Worm (Caenorhabditis elegans) whole organism, L2 larva: Measurements from ENCODE around the gene F13H8.6.

ENCODE experiments used
- C34F6.9 ChIP-seq: fragments of 150-350 bp; optimal IDR thresholded peaks from 2 replicates; lab custom pipeline; 2014; ENCODE audit warnings: missing biosample characterization, missing genetic modification characterization
- F13H6.1 ChIP-seq: sonication (generic microtip); optimal IDR thresholded peaks from 2 replicates; lab custom pipeline; 2016; ENCODE audit warnings: missing genetic modification characterization, missing compliant biosample characterization
- R02D3.7 ChIP-seq: fragments of 150-350 bp; optimal IDR thresholded peaks from 2 replicates; lab custom pipeline; 2014; ENCODE audit warnings: missing biosample characterization, missing genetic modification characterization
- Y55F3AM.14 ChIP-seq: fragments of 200-800 bp; sonication (Bioruptor generic); optimal IDR thresholded peaks from 2 replicates; lab custom pipeline; 2018; ENCODE audit warnings: mild to moderate bottlenecking, missing genetic modification characterization, missing compliant biosample characterization
- ZK546.5 ChIP-seq: sonication (generic microtip); optimal IDR thresholded peaks from 2 replicates; lab custom pipeline; 2017; ENCODE audit warnings: missing biosample characterization, missing genetic modification characterization
- alr-1 ChIP-seq: fragments of 150-350 bp; optimal IDR thresholded peaks from 2 replicates; lab custom pipeline; 2014; ENCODE audit warnings: missing biosample characterization, missing genetic modification characterization
- aly-2 ChIP-seq: fragments of 150-350 bp; optimal IDR thresholded peaks from 2 replicates; lab custom pipeline; 2014; ENCODE audit warnings: missing biosample characterization, missing genetic modification characterization
- blmp-1 ChIP-seq: sonication (generic microtip); optimal IDR thresholded peaks from 2 replicates; lab custom pipeline; 2017; ENCODE audit warnings: missing genetic modification characterization, mild to moderate bottlenecking, missing compliant biosample characterization, antibody characterized with exemption, moderate library complexity; ENCODE audit not compliant: insufficient read depth
- ceh-16 ChIP-seq: fragments of 150-350 bp; optimal IDR thresholded peaks from 2 replicates; lab custom pipeline; 2014; ENCODE audit warnings: missing biosample characterization, missing genetic modification characterization
- ceh-82 ChIP-seq: fragments of 150-350 bp; optimal IDR thresholded peaks from 2 replicates; lab custom pipeline; 2014; ENCODE audit warnings: missing biosample characterization, missing genetic modification characterization
- crh-2 ChIP-seq: sonication (generic microtip); optimal IDR thresholded peaks from 2 replicates; lab custom pipeline; 2017; ENCODE audit warnings: missing biosample characterization, missing genetic modification characterization
- dmd-4 ChIP-seq: sonication (generic microtip); optimal IDR thresholded peaks from 2 replicates; lab custom pipeline; 2017; ENCODE audit warnings: missing biosample characterization, missing genetic modification characterization
- egl-27 ChIP-seq: sonication (generic microtip); optimal IDR thresholded peaks from 3 replicates; lab custom pipeline; 2017; ENCODE audit warnings: missing biosample characterization, missing genetic modification reagents, missing genetic modification characterization
- elt-3 ChIP-seq: sonication (generic microtip); optimal IDR thresholded peaks from 2 replicates; lab custom pipeline; 2017; ENCODE audit warnings: missing biosample characterization, missing genetic modification characterization
- fos-1 ChIP-seq: fragments of 150-350 bp; optimal IDR thresholded peaks from 2 replicates; lab custom pipeline; 2014; ENCODE audit warnings: missing biosample characterization, missing genetic modification characterization
- gmeb-1 ChIP-seq: fragments of 150-350 bp; optimal IDR thresholded peaks from 2 replicates; lab custom pipeline; 2014; ENCODE audit warnings: missing biosample characterization, missing genetic modification characterization
- lin-11 ChIP-seq: fragments of 150-350 bp; sonication (generic microtip); optimal IDR thresholded peaks from 2 replicates; lab custom pipeline; 2014; ENCODE audit warnings: missing biosample characterization, missing genetic modification characterization, inconsistent platforms, mixed read lengths
- lin-13 ChIP-seq: fragments of 150-350 bp; optimal IDR thresholded peaks from 2 replicates; lab custom pipeline; 2014; ENCODE audit warnings: missing biosample characterization, missing genetic modification reagents, missing genetic modification characterization
- lin-39 ChIP-seq: fragments of 150-350 bp; optimal IDR thresholded peaks from 2 replicates; lab custom pipeline; 2014; ENCODE audit warnings: missing biosample characterization, missing genetic modification reagents, missing genetic modification characterization
- lsy-2 ChIP-seq, 2 experiments: fragments of 150-350 bp in 1 of 2; sonication (generic microtip) in 1 of 2; optimal IDR thresholded peaks; 2 replicates each; lab custom pipeline; 2014 to 2017; ENCODE audit warnings: missing biosample characterization in 2 of 2, missing genetic modification characterization in 2 of 2
- mbf-1 ChIP-seq: sonication (generic microtip); optimal IDR thresholded peaks from 2 replicates; lab custom pipeline; 2017; ENCODE audit warnings: missing biosample characterization, missing genetic modification characterization
- mdl-1 ChIP-seq, 2 experiments: fragments of 150-350 bp in 1 of 2; sonication (generic microtip) in 1 of 2; optimal IDR thresholded peaks; 2 replicates each; lab custom pipeline; 2017; ENCODE audit warnings: missing biosample characterization in 2 of 2, missing genetic modification characterization in 2 of 2
- nhr-10 ChIP-seq: sonication (generic microtip); optimal IDR thresholded peaks from 2 replicates; lab custom pipeline; 2017; ENCODE audit warnings: missing biosample characterization, missing genetic modification characterization
- nhr-12 ChIP-seq: fragments of 150-350 bp; optimal IDR thresholded peaks from 2 replicates; lab custom pipeline; 2014; ENCODE audit warnings: missing biosample characterization, missing genetic modification characterization
- nhr-129 ChIP-seq: fragments of 150-350 bp; optimal IDR thresholded peaks from 2 replicates; lab custom pipeline; 2014; ENCODE audit warnings: missing biosample characterization, missing genetic modification characterization
- nhr-23 ChIP-seq: fragments of 150-350 bp; optimal IDR thresholded peaks from 2 replicates; lab custom pipeline; 2014; ENCODE audit warnings: missing biosample characterization, missing genetic modification reagents, missing genetic modification characterization
- nhr-237 ChIP-seq: fragments of 150-350 bp; optimal IDR thresholded peaks from 2 replicates; lab custom pipeline; 2014; ENCODE audit warnings: missing biosample characterization, missing genetic modification characterization
- nhr-25 ChIP-seq: fragments of 150-350 bp; sonication (generic microtip); optimal IDR thresholded peaks from 3 replicates; lab custom pipeline; 2014; ENCODE audit warnings: missing biosample characterization, missing genetic modification characterization
- nhr-77 ChIP-seq: fragments of 150-350 bp; optimal IDR thresholded peaks from 2 replicates; lab custom pipeline; 2014; ENCODE audit warnings: missing biosample characterization, missing genetic modification characterization
- peb-1 ChIP-seq: fragments of 150-350 bp; optimal IDR thresholded peaks from 2 replicates; lab custom pipeline; 2014; ENCODE audit warnings: missing biosample characterization, missing genetic modification characterization
- sem-4 ChIP-seq: fragments of 150-350 bp; optimal IDR thresholded peaks from 2 replicates; lab custom pipeline; 2014; ENCODE audit warnings: missing biosample characterization, missing genetic modification reagents, missing genetic modification characterization
- skn-1 ChIP-seq: sonication (generic microtip); optimal IDR thresholded peaks from 2 replicates; lab custom pipeline; 2017; ENCODE audit warnings: missing biosample characterization, missing genetic modification characterization
- sma-3 ChIP-seq: sonication (generic microtip); optimal IDR thresholded peaks from 2 replicates; lab custom pipeline; 2016; ENCODE audit warnings: missing genetic modification reagents, missing genetic modification characterization, missing compliant biosample characterization
- sma-9 ChIP-seq, 2 experiments: fragments of 150-350 bp in 1 of 2; sonication (generic microtip) in 1 of 2; optimal IDR thresholded peaks; 2 replicates each; lab custom pipeline; 2014 to 2016; ENCODE audit warnings: missing genetic modification characterization in 2 of 2, mild to moderate bottlenecking in 1 of 2, missing biosample characterization in 1 of 2, missing compliant biosample characterization in 1 of 2, missing genetic modification reagents in 1 of 2, moderate library complexity in 1 of 2
- snpc-4 ChIP-seq: fragments of 150-350 bp; optimal IDR thresholded peaks from 2 replicates; lab custom pipeline; 2014; ENCODE audit warnings: missing biosample characterization, missing genetic modification characterization
- unc-39 ChIP-seq: fragments of 150-350 bp; optimal IDR thresholded peaks from 2 replicates; lab custom pipeline; 2014; ENCODE audit warnings: missing biosample characterization, missing genetic modification characterization
- unc-55 ChIP-seq: fragments of 150-350 bp; sonication (generic microtip); optimal IDR thresholded peaks from 3 replicates; lab custom pipeline; 2014; ENCODE audit warnings: missing biosample characterization, missing genetic modification reagents, missing genetic modification characterization
- unc-62 ChIP-seq: fragments of 150-350 bp; optimal IDR thresholded peaks from 2 replicates; lab custom pipeline; 2014; ENCODE audit warnings: missing biosample characterization, missing genetic modification reagents, missing genetic modification characterization
- zag-1 ChIP-seq: fragments of 150-350 bp; optimal IDR thresholded peaks from 2 replicates; lab custom pipeline; 2014; ENCODE audit warnings: missing biosample characterization, missing genetic modification characterization
- ztf-1 ChIP-seq: fragments of 200-800 bp; sonication (Bioruptor generic); conservative IDR thresholded peaks from 2 replicates; pipeline ENCODE4 v1.3.6; 2022; ENCODE audit warnings: missing genetic modification characterization, missing compliant biosample characterization
- ztf-11 ChIP-seq: sonication (generic microtip); optimal IDR thresholded peaks from 2 replicates; lab custom pipeline; 2017; ENCODE audit warnings: missing biosample characterization, missing genetic modification characterization
- ztf-4 ChIP-seq: fragments of 150-350 bp; optimal IDR thresholded peaks from 2 replicates; lab custom pipeline; 2014; ENCODE audit warnings: missing biosample characterization, missing genetic modification characterization

Gene F13H8.6

DNA sequence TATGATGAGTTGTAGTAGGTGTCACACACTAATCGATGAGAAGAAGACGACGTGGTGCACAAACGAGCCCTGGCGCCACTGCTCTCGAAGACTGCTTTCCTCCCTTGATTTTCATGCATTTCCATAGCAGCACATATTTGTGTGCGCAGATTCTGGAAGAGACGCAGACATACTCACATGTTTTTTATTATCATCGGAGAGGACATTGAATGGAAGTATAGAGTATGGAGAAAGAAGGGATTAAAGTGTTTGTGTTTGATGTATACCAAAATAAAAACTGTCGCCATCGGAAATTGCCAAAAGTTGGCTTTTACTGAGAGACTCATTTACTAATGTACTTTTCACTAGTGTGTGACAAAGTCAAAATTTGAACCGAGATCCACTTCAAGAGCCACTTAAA, 7.5 kb upstream of the F13H8.6 start, which contains the start of gene mps-1:
mps-1 (minus strand) TSS at position 101 of the 400 bp plus-strand sequence.
- TF ChIP-seq dmd-4 (no peak), snpc-4 (tag; lab: Kevin White, UChicago) (no peak), crh-2 (tag; lab: Kevin White, UChicago) (no peak), alr-1 (no peak)
- TF ChIP-seq, all 48 proteins: peak for 0

DNA sequence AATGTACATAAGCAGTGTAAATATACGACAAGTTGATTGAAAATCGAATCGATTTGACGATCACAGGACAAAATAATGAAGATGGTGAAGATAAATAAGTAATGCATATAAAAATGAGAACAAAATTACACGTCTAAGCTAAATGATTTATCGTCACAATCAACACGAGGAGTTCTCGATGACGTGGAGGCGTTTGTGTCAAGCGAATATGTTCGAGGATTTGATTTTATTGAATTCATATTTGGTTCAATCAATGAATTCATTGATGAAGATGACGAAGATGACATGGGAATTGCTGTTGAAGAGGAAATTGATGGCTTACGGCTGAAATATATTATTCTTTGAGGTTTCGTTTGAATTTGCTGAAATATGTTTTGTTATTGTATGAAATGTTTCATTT, 5.8 kb upstream of the F13H8.6 start, which contains the start of gene nyn-3:
nyn-3 (minus strand) TSS at position 101 of the 400 bp plus-strand sequence.
- TF ChIP-seq lin-39 (tag; lab: Kevin White, UChicago) (no peak), gmeb-1 (tag; lab: Kevin White, UChicago) (no peak), zag-1 (no peak)
- TF ChIP-seq, all 48 proteins: peak for 0

DNA sequence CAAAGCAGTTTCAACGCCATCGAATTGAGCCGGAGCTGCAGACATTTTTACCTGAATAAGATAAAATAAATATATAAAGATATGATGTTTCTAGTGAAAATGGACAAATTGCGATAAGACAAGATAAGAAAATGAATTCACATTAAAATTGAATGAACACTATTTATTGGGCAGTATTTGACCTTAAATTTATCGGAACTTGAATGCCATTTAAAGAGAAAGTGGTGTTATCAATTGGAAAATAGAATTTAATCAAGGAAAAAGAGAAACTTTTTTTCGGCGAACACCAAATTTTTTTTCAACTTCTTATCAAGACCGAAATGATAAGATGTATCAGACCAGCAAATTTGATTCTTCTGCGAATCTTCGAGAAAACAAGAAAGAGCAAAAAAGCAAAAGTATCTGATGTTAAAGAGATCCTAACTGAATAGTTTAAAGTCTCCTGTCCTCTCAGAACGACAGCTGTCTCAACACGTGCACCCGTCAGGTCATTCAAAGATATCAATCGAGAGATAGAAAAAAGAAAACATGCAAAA, 3.4 kb upstream of the F13H8.6 start, which contains the start of gene upb-1:
upb-1 (minus strand) TSS at position 51 of the 536 bp plus-strand sequence.
- TF ChIP-seq nhr-77 (tag; lab: Kevin White, UChicago) (no peak), sem-4 (tag; lab: Kevin White, UChicago) (no peak), ceh-16 (tag; lab: Kevin White, UChicago) (no peak), C34F6.9 (peak; percentile 47), ZK546.5 (tag; lab: Kevin White, UChicago) (no peak), fos-1 (tag; lab: Kevin White, UChicago) (peak; percentile 41), F13H6.1 (peak; percentile 63), mdl-1 (tag; optimal IDR thresholded peaks at IDR 0.05; lab: Kevin White, UChicago) (no peak), blmp-1 (tag; lab: Kevin White, UChicago) (peak; percentile 23), nhr-25 (no peak), lin-11 (tag; lab: Kevin White, UChicago) (no peak), unc-62 (GFP tag; lab: Kevin White, UChicago) (no peak), sma-9 (GFP tag; optimal IDR thresholded peaks at IDR 0.05; lab: Kevin White, UChicago) (peak; percentile 63), sma-9 (tag; optimal IDR thresholded peaks at IDR 0.05; lab: Kevin White, UChicago) (no peak), ceh-82 (tag; lab: Kevin White, UChicago) (no peak), Y55F3AM.14 (GFP tag; lab: Kevin White, UChicago) (no peak), aly-2 (tag; lab: Kevin White, UChicago) (no peak), lsy-2 (tag; optimal IDR thresholded peaks at IDR 0.05; lab: Kevin White, UChicago) (peak in 1 of 2 experiments; percentile 52), egl-27 (tag; lab: Kevin White, UChicago) (no peak), nhr-129 (peak; percentile 53), ztf-11 (no peak)

DNA sequence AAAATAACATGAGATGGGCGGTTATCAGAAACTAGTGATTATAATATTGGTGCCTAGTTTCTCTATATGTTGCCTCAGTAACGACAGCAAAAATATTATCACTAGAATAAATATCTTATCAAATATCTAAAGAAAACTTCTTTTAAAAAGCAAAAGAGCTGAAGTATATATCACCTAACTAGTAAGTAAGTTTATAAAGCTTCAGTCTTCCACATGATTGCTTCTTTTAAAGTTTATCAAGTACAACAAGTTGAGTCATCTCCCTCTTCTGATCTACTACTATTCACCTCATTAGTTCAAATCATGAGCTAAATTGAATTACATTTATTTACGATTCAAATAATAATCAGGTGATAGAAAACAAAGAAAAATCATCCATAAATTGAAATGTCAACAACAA, 1.3 kb upstream of the F13H8.6 start:
- TF ChIP-seq crh-2 (tag; lab: Kevin White, UChicago) = no peak
- no peak for TF ChIP-seq C34F6.9
- peak in 1 of 2 experiments; percentile 14 for TF ChIP-seq lsy-2 (tag; optimal IDR thresholded peaks at IDR 0.05; lab: Kevin White, UChicago)
- no peak for TF ChIP-seq unc-62 (GFP tag; lab: Kevin White, UChicago)
- no peak for TF ChIP-seq lin-13 (GFP tag; lab: Kevin White, UChicago)
- TF ChIP-seq sem-4 (tag; lab: Kevin White, UChicago) = no peak
- TF ChIP-seq gmeb-1 (tag; lab: Kevin White, UChicago) = no peak
- no peak for TF ChIP-seq nhr-129
- TF ChIP-seq nhr-23 (tag; lab: Kevin White, UChicago) = no peak
- TF ChIP-seq ztf-4 = peak; percentile 58
- no peak for TF ChIP-seq fos-1 (tag; lab: Kevin White, UChicago)
- TF ChIP-seq ZK546.5 (tag; lab: Kevin White, UChicago) = no peak

DNA sequence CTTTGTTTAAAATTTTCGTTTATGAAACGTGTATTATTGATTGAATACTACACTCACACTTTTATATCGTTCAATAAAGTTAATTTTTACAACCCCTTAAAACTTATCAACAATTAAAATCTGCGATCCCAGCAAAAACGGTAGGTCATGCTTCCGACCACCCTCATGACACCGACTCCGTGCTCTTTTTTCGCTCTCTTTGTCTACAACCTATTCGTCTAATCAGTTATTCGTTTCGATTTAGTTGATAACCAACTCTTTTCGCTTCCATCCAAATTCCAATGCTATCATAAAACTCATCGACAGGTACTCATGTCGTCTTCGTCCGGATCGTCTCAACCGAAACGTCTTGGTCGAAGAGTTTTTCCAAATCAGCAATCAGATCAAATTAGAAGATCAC, 3.7 kb downstream of the F13H8.6 start, which contains the start of gene F13H8.1:
F13H8.1 (plus strand) TSS at position 311 of the 400 bp plus-strand sequence.
- no peak for TF ChIP-seq aly-2 (tag; lab: Kevin White, UChicago)
- no peak for TF ChIP-seq sem-4 (tag; lab: Kevin White, UChicago)
- TF ChIP-seq nhr-10 (tag; lab: Kevin White, UChicago) = no peak
- no peak for TF ChIP-seq ztf-1 (GFP tag; lab: Robert Waterston, UW)
- no peak for TF ChIP-seq peb-1 (tag; lab: Kevin White, UChicago)
- TF ChIP-seq snpc-4 (tag; lab: Kevin White, UChicago) = no peak
- TF ChIP-seq F13H6.1 = no peak
- TF ChIP-seq R02D3.7 (tag; lab: Kevin White, UChicago) = no peak
- TF ChIP-seq crh-2 (tag; lab: Kevin White, UChicago) = peak; percentile 51
- no peak for TF ChIP-seq lin-11 (tag; lab: Kevin White, UChicago)
- TF ChIP-seq elt-3 (tag; lab: Kevin White, UChicago) = no peak
- no peak for TF ChIP-seq ztf-4
- no peak for TF ChIP-seq mbf-1 (tag; lab: Kevin White, UChicago)
- peak; percentile 60 for TF ChIP-seq fos-1 (tag; lab: Kevin White, UChicago)
- TF ChIP-seq nhr-12 (tag; lab: Kevin White, UChicago) = no peak
- no peak for TF ChIP-seq C34F6.9
- no peak for TF ChIP-seq ceh-16 (tag; lab: Kevin White, UChicago)
- TF ChIP-seq sma-3 = no peak
- TF ChIP-seq sma-9 (GFP tag; optimal IDR thresholded peaks at IDR 0.05; lab: Kevin White, UChicago) = peak; percentile 19
- TF ChIP-seq sma-9 (tag; optimal IDR thresholded peaks at IDR 0.05; lab: Kevin White, UChicago) = no peak
- no peak for TF ChIP-seq lin-39 (tag; lab: Kevin White, UChicago)
- no peak for TF ChIP-seq unc-62 (GFP tag; lab: Kevin White, UChicago)
- no peak for TF ChIP-seq nhr-237 (tag; lab: Kevin White, UChicago)
- TF ChIP-seq unc-55 = no peak
- no peak for TF ChIP-seq unc-39
- TF ChIP-seq skn-1 (tag; lab: Kevin White, UChicago) = no peak
